Worm (Caenorhabditis elegans) whole organism, L3 larva: ENCODE results near the gene F32D8.1.

Source experiments
- R02D3.7 ChIP-seq: fragments of 150-350 bp; optimal IDR thresholded peaks from 2 replicates; lab custom pipeline; 2014; ENCODE audit warnings: missing biosample characterization, missing genetic modification characterization
- ZK546.5 ChIP-seq: sonication (generic microtip); optimal IDR thresholded peaks from 2 replicates; lab custom pipeline; 2017; ENCODE audit warnings: missing biosample characterization, missing genetic modification characterization
- aly-2 ChIP-seq: fragments of 150-350 bp; optimal IDR thresholded peaks from 2 replicates; lab custom pipeline; 2014; ENCODE audit warnings: missing biosample characterization, missing genetic modification characterization
- ceh-28 ChIP-seq: fragments of 150-350 bp; optimal IDR thresholded peaks from 2 replicates; lab custom pipeline; 2014; ENCODE audit warnings: missing biosample characterization, missing genetic modification reagents, missing genetic modification characterization
- ceh-82 ChIP-seq: fragments of 150-350 bp; optimal IDR thresholded peaks from 2 replicates; lab custom pipeline; 2014; ENCODE audit warnings: missing biosample characterization, missing genetic modification characterization
- ceh-9 ChIP-seq: sonication (generic microtip); optimal IDR thresholded peaks from 2 replicates; lab custom pipeline; 2018; ENCODE audit warnings: missing biosample characterization, missing genetic modification characterization
- daf-12 ChIP-seq: fragments of 150-350 bp; optimal IDR thresholded peaks from 2 replicates; lab custom pipeline; 2014; ENCODE audit warnings: missing biosample characterization, missing genetic modification reagents, missing genetic modification characterization
- egl-5 ChIP-seq: fragments of 150-350 bp; optimal IDR thresholded peaks from 2 replicates; lab custom pipeline; 2017; ENCODE audit warnings: missing biosample characterization, missing genetic modification reagents, missing genetic modification characterization, inconsistent platforms
- elt-1 ChIP-seq: fragments of 150-350 bp; optimal IDR thresholded peaks from 2 replicates; lab custom pipeline; 2014; ENCODE audit warnings: missing biosample characterization, missing genetic modification characterization
- elt-2 ChIP-seq: sonication (generic microtip); optimal IDR thresholded peaks from 2 replicates; lab custom pipeline; 2016; ENCODE audit warnings: missing genetic modification reagents, mild to moderate bottlenecking, missing genetic modification characterization, missing compliant biosample characterization
- elt-3 ChIP-seq, 3 experiments: fragments of 150-350 bp in 1 of 3; sonication (generic microtip) in 2 of 3; optimal IDR thresholded peaks; 2 replicates in 2 of 3; 4 replicates in 1 of 3; lab custom pipeline; 2014 to 2017; ENCODE audit warnings: missing biosample characterization in 3 of 3, missing genetic modification characterization in 3 of 3
- eor-1 ChIP-seq, 2 experiments: fragments of 150-350 bp; optimal IDR thresholded peaks; 2 replicates each; lab custom pipeline; 2014 to 2018; ENCODE audit warnings: missing biosample characterization in 2 of 2, missing genetic modification characterization in 2 of 2
- fkh-10 ChIP-seq: sonication (generic microtip); optimal IDR thresholded peaks from 2 replicates; lab custom pipeline; 2017; ENCODE audit warnings: missing biosample characterization, missing genetic modification reagents, missing genetic modification characterization
- fos-1 ChIP-seq: fragments of 150-350 bp; optimal IDR thresholded peaks from 2 replicates; lab custom pipeline; 2014; ENCODE audit warnings: missing biosample characterization, missing genetic modification characterization
- hmg-11 ChIP-seq: sonication (generic microtip); optimal IDR thresholded peaks from 2 replicates; lab custom pipeline; 2016; ENCODE audit warnings: missing genetic modification characterization, missing compliant biosample characterization
- jun-1 ChIP-seq: fragments of 150-350 bp; optimal IDR thresholded peaks from 2 replicates; lab custom pipeline; 2014; ENCODE audit warnings: missing biosample characterization, missing genetic modification reagents, missing genetic modification characterization
- lin-15B ChIP-seq: fragments of 150-350 bp; optimal IDR thresholded peaks from 2 replicates; lab custom pipeline; 2014; ENCODE audit warnings: missing biosample characterization, missing genetic modification characterization
- lin-39 ChIP-seq: fragments of 150-350 bp; optimal IDR thresholded peaks from 2 replicates; lab custom pipeline; 2018; ENCODE audit warnings: missing biosample characterization, missing genetic modification reagents, missing genetic modification characterization
- mdl-1 ChIP-seq: fragments of 150-350 bp; optimal IDR thresholded peaks from 2 replicates; lab custom pipeline; 2014; ENCODE audit warnings: missing biosample characterization, missing genetic modification characterization
- mml-1 ChIP-seq: fragments of 150-350 bp; sonication (generic microtip); optimal IDR thresholded peaks from 3 replicates; lab custom pipeline; 2014; ENCODE audit warnings: missing biosample characterization, missing genetic modification characterization
- nfya-1 ChIP-seq: sonication (generic microtip); optimal IDR thresholded peaks from 2 replicates; lab custom pipeline; 2017; ENCODE audit warnings: missing genetic modification characterization, mild to moderate bottlenecking, missing compliant biosample characterization, antibody characterized with exemption, moderate library complexity; ENCODE audit not compliant: insufficient read depth
- nhr-12 ChIP-seq: fragments of 150-350 bp; optimal IDR thresholded peaks from 2 replicates; lab custom pipeline; 2014; ENCODE audit warnings: missing biosample characterization, missing genetic modification characterization
- nhr-23 ChIP-seq: fragments of 150-350 bp; optimal IDR thresholded peaks from 2 replicates; lab custom pipeline; 2014; ENCODE audit warnings: missing biosample characterization, missing genetic modification reagents, missing genetic modification characterization
- nhr-237 ChIP-seq: fragments of 150-350 bp; optimal IDR thresholded peaks from 2 replicates; lab custom pipeline; 2014; ENCODE audit warnings: missing biosample characterization, missing genetic modification characterization
- nhr-43 ChIP-seq: sonication (generic microtip); optimal IDR thresholded peaks from 2 replicates; lab custom pipeline; 2016; ENCODE audit warnings: mild to moderate bottlenecking, missing genetic modification characterization, missing compliant biosample characterization; ENCODE audit not compliant: poor library complexity, severe bottlenecking
- nhr-67 ChIP-seq: fragments of 150-350 bp; optimal IDR thresholded peaks from 2 replicates; lab custom pipeline; 2014; ENCODE audit warnings: missing biosample characterization, missing genetic modification characterization
- nhr-76 ChIP-seq: fragments of 150-350 bp; sonication (generic microtip); optimal IDR thresholded peaks from 5 replicates; lab custom pipeline; 2014; ENCODE audit warnings: missing biosample characterization, missing genetic modification characterization
- nhr-77 ChIP-seq: fragments of 150-350 bp; optimal IDR thresholded peaks from 2 replicates; lab custom pipeline; 2014; ENCODE audit warnings: missing biosample characterization, missing genetic modification characterization
- pqm-1 ChIP-seq: fragments of 150-350 bp; optimal IDR thresholded peaks from 2 replicates; lab custom pipeline; 2017; ENCODE audit warnings: missing biosample characterization, missing genetic modification characterization, inconsistent platforms
- sea-2 ChIP-seq: fragments of 150-350 bp; sonication (generic microtip); optimal IDR thresholded peaks from 4 replicates; lab custom pipeline; 2014; ENCODE audit warnings: missing biosample characterization, missing genetic modification reagents, missing genetic modification characterization
- snpc-4 ChIP-seq: fragments of 150-350 bp; optimal IDR thresholded peaks from 2 replicates; lab custom pipeline; 2014; ENCODE audit warnings: missing biosample characterization, missing genetic modification characterization
- tbx-2 ChIP-seq: sonication (generic microtip); optimal IDR thresholded peaks from 2 replicates; lab custom pipeline; 2016; ENCODE audit warnings: mild to moderate bottlenecking, missing genetic modification characterization, missing compliant biosample characterization
- unc-39 ChIP-seq: sonication (generic microtip); optimal IDR thresholded peaks from 4 replicates; lab custom pipeline; 2017; ENCODE audit warnings: missing biosample characterization, missing genetic modification characterization
- unc-62 ChIP-seq: fragments of 150-350 bp; sonication (generic microtip); optimal IDR thresholded peaks from 4 replicates; lab custom pipeline; 2014; ENCODE audit warnings: missing biosample characterization, missing genetic modification reagents, missing genetic modification characterization
- zag-1 ChIP-seq: fragments of 150-350 bp; optimal IDR thresholded peaks from 2 replicates; lab custom pipeline; 2014; ENCODE audit warnings: missing biosample characterization, missing genetic modification characterization
- ztf-11 ChIP-seq: fragments of 150-350 bp; optimal IDR thresholded peaks from 2 replicates; lab custom pipeline; 2014; ENCODE audit warnings: missing biosample characterization, missing genetic modification characterization
- ztf-4 ChIP-seq: fragments of 150-350 bp; optimal IDR thresholded peaks from 2 replicates; lab custom pipeline; 2014; ENCODE audit warnings: missing biosample characterization, missing genetic modification characterization

Gene F32D8.1

DNA sequence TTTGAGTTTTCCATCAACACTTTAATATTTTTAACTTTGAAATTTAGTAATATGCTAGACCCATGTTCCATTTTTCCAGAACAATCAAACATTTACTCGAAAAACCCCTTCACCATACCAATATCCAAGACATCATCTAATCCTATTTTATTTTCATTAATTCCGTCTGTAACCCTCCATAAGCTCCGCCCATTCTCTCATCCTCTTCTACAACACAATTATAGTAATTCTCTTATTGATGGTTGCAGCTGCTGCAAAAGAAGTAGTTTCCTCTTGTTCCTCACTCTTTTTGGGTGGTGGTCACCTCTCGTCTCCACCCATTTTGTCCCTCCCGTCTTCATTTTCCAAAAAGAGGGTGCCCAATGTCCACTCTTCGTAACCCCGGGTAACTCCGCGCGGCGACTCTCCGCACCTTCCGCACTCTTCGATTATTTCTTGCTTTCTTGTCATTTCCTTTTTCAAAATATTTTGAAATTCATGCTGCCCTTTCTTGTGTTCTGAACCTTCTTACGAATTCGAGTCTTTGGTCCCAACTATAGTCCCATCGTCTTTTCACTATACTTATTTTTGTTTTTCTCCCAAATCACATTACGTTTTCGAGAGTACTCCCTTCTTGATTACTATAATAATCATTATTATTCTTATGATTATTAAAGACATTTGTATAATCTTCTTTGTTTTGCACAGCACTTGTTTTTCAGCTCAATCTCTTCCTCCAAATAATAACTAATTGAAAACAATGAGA, at the start of gene F32D8.1:
TSS of gene F32D8.1 (plus strand) at position 695 of the 745 bp plus-strand sequence.
- TF ChIP-seq nhr-67 (tag; lab: Kevin White, UChicago) (no peak), ceh-82 (tag; lab: Kevin White, UChicago) (no peak), zag-1 (tag; lab: Kevin White, UChicago) (no peak), fos-1 (no peak), eor-1 (tag; optimal IDR thresholded peaks at IDR 0.05; lab: Kevin White, UChicago) (no peak), ceh-9 (tag; lab: Kevin White, UChicago) (no peak), elt-3 (tag; optimal IDR thresholded peaks at IDR 0.05; lab: Kevin White, UChicago) (no peak), unc-62 (GFP tag; lab: Kevin White, UChicago) (no peak), elt-1 (tag; lab: Kevin White, UChicago) (no peak), sea-2 (GFP tag; lab: Kevin White, UChicago) (no peak), nhr-12 (tag; lab: Kevin White, UChicago) (no peak), jun-1 (no peak), tbx-2 (no peak), ZK546.5 (tag; lab: Kevin White, UChicago) (no peak), ztf-4 (tag; lab: Kevin White, UChicago) (no peak), ceh-28 (no peak), snpc-4 (tag; lab: Kevin White, UChicago) (no peak), nhr-23 (tag; lab: Kevin White, UChicago) (no peak), daf-12 (tag; lab: Kevin White, UChicago) (no peak)

DNA sequence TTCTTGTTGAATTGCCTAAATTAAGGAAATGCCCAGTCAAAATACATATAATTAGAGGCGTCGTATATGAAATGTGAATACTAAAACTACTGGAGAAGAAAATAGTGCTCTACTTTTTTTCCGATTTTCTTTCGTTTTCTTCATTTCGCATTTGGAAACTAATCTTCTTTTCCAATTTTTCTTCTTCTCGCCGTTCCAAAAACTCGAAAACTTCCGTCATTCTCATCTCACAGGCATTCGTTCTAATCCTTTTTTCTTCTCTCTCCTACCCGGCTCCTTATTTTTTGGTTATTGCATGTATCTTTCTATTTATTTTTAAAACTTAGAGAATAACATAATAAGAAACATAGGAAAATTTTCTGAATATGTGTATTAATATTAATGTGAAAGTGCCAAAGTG, 47.8 kb upstream of the F32D8.1 start:
- TF ChIP-seq mdl-1 (tag; lab: Kevin White, UChicago) (no peak), zag-1 (tag; lab: Kevin White, UChicago) (no peak), nhr-12 (tag; lab: Kevin White, UChicago) (no peak), eor-1 (tag; optimal IDR thresholded peaks at IDR 0.05; lab: Kevin White, UChicago) (no peak), jun-1 (no peak), nhr-76 (tag; lab: Kevin White, UChicago) (no peak), aly-2 (tag; lab: Kevin White, UChicago) (no peak), nhr-43 (tag; lab: Kevin White, UChicago) (no peak), hmg-11 (no peak), pqm-1 (tag; lab: Kevin White, UChicago) (no peak)

DNA sequence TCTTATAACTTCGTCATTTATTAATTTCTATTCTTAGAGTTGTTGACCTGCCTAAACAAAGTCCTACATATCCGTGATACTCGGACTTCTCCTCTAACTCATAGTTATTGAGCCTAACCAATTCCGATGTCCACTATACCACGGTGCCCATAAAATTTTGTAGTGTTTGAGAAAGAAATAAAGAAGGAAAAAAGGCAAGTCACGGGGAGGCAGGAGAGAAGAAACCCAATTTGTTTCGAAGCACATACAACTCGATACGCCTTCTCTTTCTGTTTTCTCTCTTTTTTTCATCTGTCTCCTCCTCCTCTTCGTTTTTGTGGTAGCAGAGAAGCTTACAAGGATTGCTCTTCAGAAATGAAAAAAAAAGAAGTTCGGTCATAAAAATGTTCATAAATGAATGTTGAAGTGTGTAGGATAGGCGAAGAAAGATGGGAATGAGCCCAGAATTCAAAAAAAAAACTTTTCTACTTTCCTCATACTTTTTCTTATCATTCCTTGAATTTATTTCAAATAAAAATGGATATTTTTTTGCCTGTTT, 45.9 kb upstream of the F32D8.1 start:
- TF ChIP-seq egl-5 (tag; lab: Kevin White, UChicago) (peak; percentile 53), nfya-1 (tag; lab: Kevin White, UChicago) (peak; percentile 11), pqm-1 (tag; lab: Kevin White, UChicago) (no peak), nhr-237 (tag; lab: Kevin White, UChicago) (no peak)
- TF ChIP-seq, all 47 proteins: peak for 2

DNA sequence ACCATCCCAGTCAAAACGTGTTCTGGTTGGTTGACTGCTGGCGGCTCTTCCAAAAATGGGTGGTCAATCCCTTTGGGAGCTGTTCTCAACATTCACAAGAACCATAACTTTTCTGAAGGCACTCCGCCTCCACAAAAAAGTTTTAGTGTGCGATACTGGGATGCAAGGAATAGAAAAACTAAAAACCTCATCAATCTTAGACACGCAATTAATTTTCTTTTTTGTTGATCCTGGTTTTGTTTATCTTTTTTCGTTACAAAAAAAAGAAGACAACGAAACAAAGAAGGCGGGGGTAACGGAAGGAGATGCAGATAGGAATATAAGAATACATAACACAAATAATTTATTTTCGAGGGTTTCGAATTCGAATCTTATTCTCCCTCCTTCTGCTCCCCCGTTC, 42.4 kb upstream of the F32D8.1 start:
- no peak for TF ChIP-seq unc-39
- TF ChIP-seq lin-39 (tag; lab: Kevin White, UChicago) = peak; percentile 39
- TF ChIP-seq, all 47 proteins: peak for 1

DNA sequence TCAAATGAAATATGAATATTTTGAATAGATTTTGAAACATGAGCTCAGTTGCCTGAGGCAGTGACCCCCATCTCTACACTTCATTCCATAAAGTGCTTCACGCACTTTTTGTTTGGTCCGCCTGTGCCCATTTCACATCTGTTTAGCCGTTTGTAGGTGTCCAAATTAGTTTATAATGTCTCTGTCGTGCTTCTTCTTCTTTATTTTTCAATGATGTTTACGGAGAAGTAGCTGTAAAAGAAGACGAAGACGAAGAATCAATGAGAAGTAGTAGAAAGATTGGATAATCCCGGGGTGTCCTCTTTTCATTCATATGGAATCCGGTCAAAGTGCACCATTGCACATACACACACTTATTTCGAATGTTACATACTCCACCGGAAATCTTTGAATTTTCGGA, 41.2 kb upstream of the F32D8.1 start:
- TF ChIP-seq lin-15B (tag; lab: Kevin White, UChicago) (no peak), ceh-28 (no peak)

DNA sequence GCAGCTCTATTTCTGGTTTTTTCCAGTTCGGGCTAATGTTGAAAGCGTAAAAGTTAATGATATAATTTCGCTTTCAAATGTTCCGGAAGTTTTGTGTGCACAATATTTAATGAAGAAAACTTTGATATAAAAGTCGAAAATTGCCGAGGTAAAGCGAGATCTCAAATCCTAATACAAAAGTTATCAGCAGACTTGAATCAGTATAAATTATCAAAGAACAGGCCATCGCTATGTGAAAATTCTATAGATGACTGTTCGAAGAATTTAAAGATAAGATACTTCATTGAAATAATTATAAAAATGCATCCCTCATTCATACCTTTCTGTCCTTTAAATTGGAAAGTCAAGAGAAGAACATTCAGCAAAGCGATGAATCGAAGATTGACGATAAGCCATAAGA, 33.7 kb upstream of the F32D8.1 start, which contains the start of gene C29A12.6:
TSS of gene C29A12.6 (plus strand) at position 301 of the 400 bp plus-strand sequence.
- TF ChIP-seq tbx-2 = no peak
- TF ChIP-seq lin-15B (tag; lab: Kevin White, UChicago) = no peak
- no peak for TF ChIP-seq mml-1
- no peak for TF ChIP-seq fkh-10 (GFP tag; lab: Kevin White, UChicago)
- TF ChIP-seq nhr-77 = no peak
- no peak for TF ChIP-seq jun-1
- no peak for TF ChIP-seq nfya-1 (tag; lab: Kevin White, UChicago)
- TF ChIP-seq ztf-4 (tag; lab: Kevin White, UChicago) = no peak
- no peak for TF ChIP-seq sea-2 (GFP tag; lab: Kevin White, UChicago)
- TF ChIP-seq ztf-11 (tag; lab: Kevin White, UChicago) = no peak
- no peak for TF ChIP-seq unc-39
- TF ChIP-seq R02D3.7 (tag; lab: Kevin White, UChicago) = no peak
- no peak for TF ChIP-seq ZK546.5 (tag; lab: Kevin White, UChicago)
- TF ChIP-seq elt-2 (tag; lab: Kevin White, UChicago) = no peak
- TF ChIP-seq snpc-4 (tag; lab: Kevin White, UChicago) = no peak
